Worm (Caenorhabditis elegans): Measurements from ENCODE around the gene srt-67.

srt-67 gene

ce11 chrV:5259448-5259847 is 2.2 kb upstream of the srt-67 start, which contains the start of gene srt-70:
Gene srt-70, minus strand, starts transcription at chrV:5259548.
- TF ChIP-seq mdl-1 (tag; optimal IDR thresholded peaks at IDR 0.05) (no peak), jun-1 (tag; optimal IDR thresholded peaks at IDR 0.05) (no peak), tbx-2 (tag; optimal IDR thresholded peaks at IDR 0.05) (no peak), unc-39 (tag; optimal IDR thresholded peaks at IDR 0.05) (no peak), nhr-76 (tag; optimal IDR thresholded peaks at IDR 0.05) (no peak), eor-1 (tag; optimal IDR thresholded peaks at IDR 0.05) (no peak), pqm-1 (tag; optimal IDR thresholded peaks at IDR 0.05) (no peak), zag-1 (tag; optimal IDR thresholded peaks at IDR 0.05) (no peak), pha-4 (tag; optimal IDR thresholded peaks at IDR 0.05) (no peak), egl-5 (tag; optimal IDR thresholded peaks at IDR 0.05) (no peak), skn-1 (tag; optimal IDR thresholded peaks at IDR 0.05) (no peak), nhr-67 (tag; optimal IDR thresholded peaks at IDR 0.05) (no peak), snpc-4 (tag; optimal IDR thresholded peaks at IDR 0.05) (no peak), nhr-23 (tag; optimal IDR thresholded peaks at IDR 0.05) (no peak), ceh-28 (tag; optimal IDR thresholded peaks at IDR 0.05) (no peak)

- TF ChIP-seq fkh-10 (GFP tag; optimal IDR thresholded peaks at IDR 0.05) = no peak
- TF ChIP-seq sea-2 (GFP tag; optimal IDR thresholded peaks at IDR 0.05) = no peak
- no peak for TF ChIP-seq aly-2 (tag; optimal IDR thresholded peaks at IDR 0.05)
- TF ChIP-seq nhr-12 (tag; optimal IDR thresholded peaks at IDR 0.05) = no peak
- no peak for TF ChIP-seq egl-5 (tag; optimal IDR thresholded peaks at IDR 0.05)
- TF ChIP-seq zag-1 (tag; optimal IDR thresholded peaks at IDR 0.05) = no peak
- TF ChIP-seq daf-12 (tag; optimal IDR thresholded peaks at IDR 0.05) = no peak
- no peak for TF ChIP-seq mml-1 (tag; optimal IDR thresholded peaks at IDR 0.05)
- TF ChIP-seq pqm-1 (tag; optimal IDR thresholded peaks at IDR 0.05) = no peak
- TF ChIP-seq lsy-12 (tag; optimal IDR thresholded peaks at IDR 0.05) = no peak
- no peak for TF ChIP-seq hmg-11 (tag; optimal IDR thresholded peaks at IDR 0.05)
- TF ChIP-seq ceh-28 (tag; optimal IDR thresholded peaks at IDR 0.05) = no peak
- no peak for TF ChIP-seq unc-62 (GFP tag; optimal IDR thresholded peaks at IDR 0.05)
- TF ChIP-seq nhr-28 (tag; optimal IDR thresholded peaks at IDR 0.05) = no peak
- TF ChIP-seq elt-1 (tag; optimal IDR thresholded peaks at IDR 0.05) = no peak
These were observed 5.2 kb downstream of the srt-67 start, which contains the start of gene srt-68 for ce11 chrV:5252016-5252415. Gene srt-68, minus strand, starts transcription at chrV:5252116.

- TF ChIP-seq pqm-1 (tag; optimal IDR thresholded peaks at IDR 0.05) (no peak), skn-1 (tag; optimal IDR thresholded peaks at IDR 0.05) (no peak), ceh-16 (tag; optimal IDR thresholded peaks at IDR 0.05) (no peak), nhr-23 (tag; optimal IDR thresholded peaks at IDR 0.05) (no peak), elt-3 (tag; optimal IDR thresholded peaks at IDR 0.05) (no peak), ztf-11 (tag; optimal IDR thresholded peaks at IDR 0.05) (no peak), nhr-237 (tag; optimal IDR thresholded peaks at IDR 0.05) (no peak), unc-39 (tag; optimal IDR thresholded peaks at IDR 0.05) (no peak), zag-1 (tag; optimal IDR thresholded peaks at IDR 0.05) (no peak), nhr-12 (tag; optimal IDR thresholded peaks at IDR 0.05) (no peak), fos-1 (tag; optimal IDR thresholded peaks at IDR 0.05) (no peak), tbx-2 (tag; optimal IDR thresholded peaks at IDR 0.05) (no peak), mml-1 (tag; optimal IDR thresholded peaks at IDR 0.05) (no peak)
These were observed 14.2 kb downstream of the srt-67 start, which contains the start of gene cest-35.1 for ce11 chrV:5243036-5243435. Gene cest-35.1, minus strand, starts transcription at chrV:5243136.

- TF ChIP-seq fos-1 (tag; optimal IDR thresholded peaks at IDR 0.05) (no peak), nhr-67 (tag; optimal IDR thresholded peaks at IDR 0.05) (no peak), pqm-1 (tag; optimal IDR thresholded peaks at IDR 0.05) (no peak)
These were observed 17.4 kb downstream of the srt-67 start, which contains the start of gene B0238.15 for ce11 chrV:5239903-5240302. Gene B0238.15, plus strand, starts transcription at chrV:5240203.

- TF ChIP-seq lsy-12 (tag; optimal IDR thresholded peaks at IDR 0.05) (no peak), elt-1 (tag; optimal IDR thresholded peaks at IDR 0.05) (no peak), tbx-2 (tag; optimal IDR thresholded peaks at IDR 0.05) (no peak), sea-2 (GFP tag; optimal IDR thresholded peaks at IDR 0.05) (no peak), fkh-2 (tag; optimal IDR thresholded peaks at IDR 0.05) (no peak), hmg-11 (tag; optimal IDR thresholded peaks at IDR 0.05) (no peak), nhr-77 (tag; optimal IDR thresholded peaks at IDR 0.05) (no peak), egl-5 (tag; optimal IDR thresholded peaks at IDR 0.05) (no peak), ZK546.5 (tag; optimal IDR thresholded peaks at IDR 0.05) (no peak), mdl-1 (tag; optimal IDR thresholded peaks at IDR 0.05) (no peak), nhr-25 (tag; optimal IDR thresholded peaks at IDR 0.05) (no peak), ama-1 (optimal IDR thresholded peaks at IDR 0.05) (no peak), nhr-28 (tag; optimal IDR thresholded peaks at IDR 0.05) (no peak), ceh-16 (tag; optimal IDR thresholded peaks at IDR 0.05) (no peak), nhr-12 (tag; optimal IDR thresholded peaks at IDR 0.05) (no peak)
These were observed 17.9 kb downstream of the srt-67 start, which contains the start of gene C52A10.3 for ce11 chrV:5239404-5239803. Gene C52A10.3, minus strand, starts transcription at chrV:5239504.
